Worm (Caenorhabditis elegans) whole organism, L4 larva: Measurements from ENCODE around the gene fbxb-55.

Source experiments
- F44E2.7 ChIP-seq: fragments of 200-800 bp; sonication (Bioruptor generic); IDR thresholded peaks from 2 replicates; pipeline ENCODE4 v2.1.2; 2022; ENCODE audit warnings: missing genetic modification characterization, missing compliant biosample characterization
- daf-12 ChIP-seq: fragments of 150-350 bp; optimal IDR thresholded peaks from 2 replicates; lab custom pipeline; 2014; ENCODE audit warnings: missing biosample characterization, missing genetic modification reagents, missing genetic modification characterization
- egl-27 ChIP-seq: sonication (generic microtip); optimal IDR thresholded peaks from 3 replicates; lab custom pipeline; 2017; ENCODE audit warnings: missing biosample characterization, missing genetic modification reagents, missing genetic modification characterization
- fkh-10 ChIP-seq: fragments of 150-350 bp; optimal IDR thresholded peaks from 2 replicates; lab custom pipeline; 2014; ENCODE audit warnings: missing biosample characterization, missing genetic modification reagents, missing genetic modification characterization
- nhr-237 ChIP-seq: sonication (generic microtip); optimal IDR thresholded peaks from 2 replicates; lab custom pipeline; 2017; ENCODE audit warnings: missing biosample characterization, missing genetic modification characterization
- zfp-3 ChIP-seq: fragments of 200-800 bp; sonication (Bioruptor generic); conservative IDR thresholded peaks from 2 replicates; pipeline ENCODE4 v1.3.6; 2022; ENCODE audit warnings: missing genetic modification reagents, missing genetic modification characterization, missing compliant biosample characterization

ce11 chrIV:4093087-4093486 is 24.5 kb downstream of the fbxb-55 start:
- TF ChIP-seq daf-12 (no peak), egl-27 (tag; lab: Kevin White, UChicago) (no peak), zfp-3 (no peak), fkh-10 (GFP tag; lab: Kevin White, UChicago) (no peak), F44E2.7 (GFP tag; lab: Robert Waterston, UW) (no peak), nhr-237 (tag; lab: Kevin White, UChicago) (no peak)
